Fruit fly (Drosophila melanogaster) Kc167 (cell line): Measurements from ENCODE around the gene CG10132.

ENCODE experiments used
- Myc ChIP-seq: fragments of >200 bp; optimal IDR thresholded peaks from 2 replicates; lab custom pipeline; 2017; ENCODE audit warnings: missing external identifiers
- Sin3A ChIP-seq: fragments of >200 bp; optimal IDR thresholded peaks from 2 replicates; lab custom pipeline; 2018; ENCODE audit warnings: missing external identifiers
- h ChIP-seq: fragments of >200 bp; optimal IDR thresholded peaks from 3 replicates; lab custom pipeline; 2018; ENCODE audit warnings: missing external identifiers
- insv ChIP-seq: fragments of >200 bp; optimal IDR thresholded peaks from 3 replicates; lab custom pipeline; 2018; ENCODE audit warnings: missing external identifiers
- psq ChIP-seq: fragments of >200 bp; optimal IDR thresholded peaks from 2 replicates; lab custom pipeline; 2017; ENCODE audit warnings: missing external identifiers
- ttk ChIP-seq: sonication (Bioruptor generic); optimal IDR thresholded peaks from 2 replicates; lab custom pipeline; 2017; ENCODE audit warnings: missing external identifiers

DNA sequence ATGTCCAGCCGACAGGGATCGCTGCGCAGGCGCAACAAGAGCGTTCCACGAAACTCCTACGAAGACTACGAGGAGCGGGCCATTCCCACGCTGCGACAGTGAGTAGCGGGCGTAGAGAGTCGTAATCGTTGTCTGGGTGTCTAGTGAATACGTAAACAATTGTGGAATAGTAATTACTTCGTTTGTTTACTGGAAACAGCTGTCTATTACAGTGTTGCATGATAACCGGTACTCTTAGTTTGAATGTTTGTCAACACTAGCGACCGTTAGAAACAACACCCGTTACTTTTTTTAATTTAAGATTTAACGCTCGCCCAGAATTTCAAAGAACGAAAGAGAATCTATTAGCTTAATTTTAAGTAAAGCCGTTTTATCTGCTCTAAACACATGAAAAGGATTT, 11.5 kb downstream of the CG10132 start, which contains the start of gene CG10165:
- no peak for TF ChIP-seq h
- no peak for TF ChIP-seq ttk
- TF ChIP-seq insv (lab: Kevin White, UChicago): no peak
- TF ChIP-seq Myc (lab: Kevin White, UChicago): no peak
- no peak for TF ChIP-seq psq
- no peak for TF ChIP-seq Sin3A (lab: Kevin White, UChicago)
